Fruit fly (Drosophila melanogaster) whole organism, embryonic: ENCODE measurements around the gene mnd.

Experiments used
- CG10274 ChIP-seq: fragments of 200-800 bp; sonication (Bioruptor generic); optimal IDR thresholded peaks from 3 replicates; lab custom pipeline; 2017; ENCODE audit warnings: missing biosample characterization, mild to moderate bottlenecking, missing genetic modification characterization
- CG12769 ChIP-seq: fragments of 200-800 bp; sonication (Bioruptor generic); optimal IDR thresholded peaks from 2 replicates; lab custom pipeline; 2019; ENCODE audit warnings: missing biosample characterization, mild to moderate bottlenecking, missing genetic modification characterization, moderate library complexity
- CG13424 ChIP-seq: fragments of 200-800 bp; sonication (Bioruptor generic); optimal IDR thresholded peaks from 2 replicates; lab custom pipeline; 2019; ENCODE audit warnings: missing biosample characterization, mild to moderate bottlenecking, missing genetic modification characterization, moderate library complexity
- CG14050 ChIP-seq: fragments of 200-800 bp; sonication (Bioruptor generic); IDR thresholded peaks from 3 replicates; pipeline ENCODE4 v1.3.6; 2022; ENCODE audit warnings: missing biosample characterization, missing genetic modification characterization
- CG15514 ChIP-seq: fragments of 200-800 bp; sonication (Bioruptor generic); optimal IDR thresholded peaks from 3 replicates; lab custom pipeline; 2017; ENCODE audit warnings: missing biosample characterization, missing genetic modification characterization, mild to moderate bottlenecking, moderate library complexity, missing genetic modification reagents
- CG1602 ChIP-seq: fragments of 200-800 bp; sonication (Bioruptor generic); optimal IDR thresholded peaks from 3 replicates; lab custom pipeline; 2016; ENCODE audit warnings: missing biosample characterization, missing genetic modification characterization
- CG17829 ChIP-seq: fragments of 200-800 bp; optimal IDR thresholded peaks from 2 replicates; lab custom pipeline; 2019; ENCODE audit warnings: missing biosample characterization, mild to moderate bottlenecking, missing genetic modification characterization, moderate library complexity
- CG30403 ChIP-seq: fragments of 200-800 bp; sonication (Bioruptor generic); optimal IDR thresholded peaks from 3 replicates; lab custom pipeline; 2016; ENCODE audit warnings: missing biosample characterization, missing genetic modification characterization
- CG3163 ChIP-seq: fragments of 200-800 bp; sonication (Bioruptor generic); optimal IDR thresholded peaks from 3 replicates; lab custom pipeline; 2016; ENCODE audit warnings: missing biosample characterization, missing genetic modification characterization
- CG32532 ChIP-seq: fragments of 200-800 bp; sonication (Bioruptor generic); IDR thresholded peaks from 2 replicates; pipeline ENCODE4 v1.3.6; 2022; ENCODE audit warnings: missing biosample characterization, missing genetic modification characterization
- CG3281 ChIP-seq: fragments of 200-800 bp; sonication (Bioruptor generic); optimal IDR thresholded peaks from 3 replicates; lab custom pipeline; 2017; ENCODE audit warnings: missing biosample characterization, mild to moderate bottlenecking, missing genetic modification characterization
- CG4328 ChIP-seq: fragments of 200-800 bp; sonication (Bioruptor generic); optimal IDR thresholded peaks from 3 replicates; lab custom pipeline; 2017; ENCODE audit warnings: missing biosample characterization, missing genetic modification reagents, missing genetic modification characterization
- CG7271 ChIP-seq: fragments of 200-800 bp; sonication (Bioruptor generic); optimal IDR thresholded peaks from 2 replicates; lab custom pipeline; 2018; ENCODE audit warnings: missing biosample characterization, mild to moderate bottlenecking, missing genetic modification characterization, moderate library complexity
- CG7372 ChIP-seq: fragments of 200-800 bp; sonication (Bioruptor generic); IDR thresholded peaks from 2 replicates; pipeline ENCODE4 v1.3.6; 2022; ENCODE audit warnings: missing biosample characterization, missing genetic modification characterization
- CHES-1-like ChIP-seq: fragments of 200-800 bp; sonication (Bioruptor generic); optimal IDR thresholded peaks from 2 replicates; lab custom pipeline; 2016; ENCODE audit warnings: missing biosample characterization, missing genetic modification characterization
- D19A ChIP-seq: fragments of 200-800 bp; optimal IDR thresholded peaks from 3 replicates; lab custom pipeline; 2019; ENCODE audit warnings: missing biosample characterization, mild to moderate bottlenecking, missing genetic modification characterization, moderate library complexity
- Dek ChIP-seq: fragments of 200-800 bp; sonication (Bioruptor generic); optimal IDR thresholded peaks from 3 replicates; lab custom pipeline; 2019; ENCODE audit warnings: missing biosample characterization, mild to moderate bottlenecking, missing genetic modification characterization, moderate library complexity
- Dfd ChIP-seq, 2 experiments: fragments of >200 bp; optimal IDR thresholded peaks; 2 replicates each; lab custom pipeline; 2017; ENCODE audit warnings: missing biosample characterization in 2 of 2, missing genetic modification characterization in 2 of 2
- Dip2 ChIP-seq: fragments of 200-800 bp; sonication (Bioruptor generic); IDR thresholded peaks from 2 replicates; pipeline ENCODE4 v1.3.6; 2022; ENCODE audit warnings: missing biosample characterization, missing genetic modification characterization
- Fer3 ChIP-seq: fragments of 200-800 bp; sonication (Bioruptor generic); optimal IDR thresholded peaks from 2 replicates; lab custom pipeline; 2018; ENCODE audit warnings: missing biosample characterization, mild to moderate bottlenecking, missing genetic modification characterization, moderate library complexity
- Hey ChIP-seq: fragments of 200-800 bp; sonication (Bioruptor generic); optimal IDR thresholded peaks from 3 replicates; lab custom pipeline; 2018; ENCODE audit warnings: missing biosample characterization, mild to moderate bottlenecking, missing genetic modification characterization
- Hmr ChIP-seq: fragments of 200-800 bp; sonication (Bioruptor generic); optimal IDR thresholded peaks from 3 replicates; lab custom pipeline; 2017; ENCODE audit warnings: mild to moderate bottlenecking, missing biosample characterization, missing genetic modification reagents, missing genetic modification characterization
- Lhr ChIP-seq: fragments of 200-800 bp; sonication (Bioruptor generic); optimal IDR thresholded peaks from 3 replicates; lab custom pipeline; 2017; ENCODE audit warnings: mild to moderate bottlenecking, missing biosample characterization, missing genetic modification reagents, missing genetic modification characterization
- Mes4 ChIP-seq: fragments of 200-800 bp; sonication (Bioruptor generic); optimal IDR thresholded peaks from 2 replicates; lab custom pipeline; 2016; ENCODE audit warnings: missing biosample characterization, missing genetic modification characterization
- NFAT ChIP-seq: fragments of 200-800 bp; sonication (Bioruptor generic); IDR thresholded peaks from 2 replicates; pipeline ENCODE4 v1.3.6; 2022; ENCODE audit warnings: missing biosample characterization, missing genetic modification characterization
- Nf-YB ChIP-seq: fragments of 200-800 bp; sonication (Bioruptor generic); optimal IDR thresholded peaks from 3 replicates; lab custom pipeline; 2019; ENCODE audit warnings: missing biosample characterization, mild to moderate bottlenecking, missing genetic modification characterization, moderate library complexity
- Sry-β ChIP-seq: fragments of 200-800 bp; sonication (Bioruptor generic); optimal IDR thresholded peaks from 2 replicates; lab custom pipeline; 2018; ENCODE audit warnings: missing biosample characterization, mild to moderate bottlenecking, missing genetic modification characterization, moderate library complexity
- ab ChIP-seq: fragments of 200-800 bp; sonication (Bioruptor generic); optimal IDR thresholded peaks from 2 replicates; lab custom pipeline; 2016; ENCODE audit warnings: missing biosample characterization, missing genetic modification characterization
- amos ChIP-seq: fragments of 200-800 bp; sonication (Bioruptor generic); IDR thresholded peaks from 2 replicates; pipeline ENCODE4 v1.3.6; 2022; ENCODE audit warnings: missing biosample characterization, missing genetic modification characterization; ENCODE audit not compliant: partially characterized antibody
- ato ChIP-seq: fragments of 200-800 bp; sonication (Bioruptor generic); IDR thresholded peaks from 2 replicates; pipeline ENCODE4 v1.3.6; 2022; ENCODE audit warnings: missing biosample characterization, missing genetic modification characterization; ENCODE audit not compliant: partially characterized antibody
- bigmax ChIP-seq: fragments of 200-800 bp; sonication (Bioruptor generic); optimal IDR thresholded peaks from 2 replicates; lab custom pipeline; 2018; ENCODE audit warnings: missing biosample characterization, mild to moderate bottlenecking, missing genetic modification characterization
- ci ChIP-seq: fragments of 200-800 bp; sonication (Bioruptor generic); IDR thresholded peaks from 3 replicates; pipeline ENCODE4 v1.3.6; 2022; ENCODE audit warnings: missing biosample characterization, missing genetic modification characterization
- disco-r ChIP-seq: fragments of 200-800 bp; sonication (Bioruptor generic); optimal IDR thresholded peaks from 2 replicates; lab custom pipeline; 2016; ENCODE audit warnings: missing biosample characterization, missing genetic modification characterization
- dmrt99B ChIP-seq: fragments of 200-800 bp; sonication (Bioruptor generic); optimal IDR thresholded peaks from 2 replicates; lab custom pipeline; 2018; ENCODE audit warnings: missing biosample characterization, mild to moderate bottlenecking, missing genetic modification characterization, moderate library complexity
- gem ChIP-seq: fragments of 200-800 bp; sonication (Bioruptor generic); optimal IDR thresholded peaks from 2 replicates; lab custom pipeline; 2019; ENCODE audit warnings: missing biosample characterization, mild to moderate bottlenecking, missing genetic modification characterization, moderate library complexity
- her ChIP-seq: fragments of 200-800 bp; sonication (Bioruptor generic); optimal IDR thresholded peaks from 2 replicates; lab custom pipeline; 2016; ENCODE audit warnings: missing biosample characterization, missing genetic modification characterization
- hkb ChIP-seq, 2 experiments: fragments of 200-800 bp in 1 of 2; fragments of >200 bp in 1 of 2; sonication (Bioruptor generic) in 1 of 2; IDR thresholded peaks in 1 of 2; optimal IDR thresholded peaks in 1 of 2; 2 replicates each; pipeline versions ENCODE4 v1.3.6 to Lab custom; 2017 to 2022; ENCODE audit warnings: missing biosample characterization in 1 of 2, missing genetic modification characterization in 1 of 2
- kni ChIP-seq: fragments of 200-800 bp; sonication (Bioruptor generic); optimal IDR thresholded peaks from 3 replicates; lab custom pipeline; 2017; ENCODE audit warnings: mild to moderate bottlenecking, missing biosample characterization, missing genetic modification reagents, missing genetic modification characterization
- mirr ChIP-seq: fragments of 200-800 bp; sonication (Bioruptor generic); optimal IDR thresholded peaks from 3 replicates; lab custom pipeline; 2018; ENCODE audit warnings: missing biosample characterization, mild to moderate bottlenecking, missing genetic modification characterization
- nerfin-2 ChIP-seq: fragments of 200-800 bp; sonication (Bioruptor generic); IDR thresholded peaks from 2 replicates; pipeline ENCODE4 v1.3.6; 2022; ENCODE audit warnings: missing biosample characterization, missing genetic modification characterization; ENCODE audit not compliant: partially characterized antibody
- p53 ChIP-seq: fragments of 200-800 bp; sonication (Bioruptor generic); optimal IDR thresholded peaks from 2 replicates; lab custom pipeline; 2016; ENCODE audit warnings: missing biosample characterization, missing genetic modification characterization
- pita ChIP-seq: fragments of 200-800 bp; sonication (Bioruptor generic); optimal IDR thresholded peaks from 2 replicates; lab custom pipeline; 2017; ENCODE audit warnings: missing biosample characterization, mild to moderate bottlenecking, missing genetic modification characterization
- pzg ChIP-seq: fragments of 200-800 bp; sonication (Bioruptor generic); optimal IDR thresholded peaks from 3 replicates; lab custom pipeline; 2018; ENCODE audit warnings: missing biosample characterization, mild to moderate bottlenecking, missing genetic modification characterization, moderate library complexity
- sima ChIP-seq: fragments of 200-800 bp; sonication (Bioruptor generic); optimal IDR thresholded peaks from 2 replicates; lab custom pipeline; 2016; ENCODE audit warnings: missing biosample characterization, missing genetic modification characterization
- stwl ChIP-seq: fragments of 200-800 bp; sonication (Bioruptor generic); optimal IDR thresholded peaks from 3 replicates; lab custom pipeline; 2018; ENCODE audit warnings: missing biosample characterization, mild to moderate bottlenecking, missing genetic modification characterization, moderate library complexity
- tio ChIP-seq: fragments of 200-800 bp; sonication (Bioruptor generic); optimal IDR thresholded peaks from 2 replicates; lab custom pipeline; 2017; ENCODE audit warnings: missing biosample characterization, missing genetic modification characterization, inconsistent platforms
- vnd ChIP-seq: fragments of 200-800 bp; sonication (Bioruptor generic); IDR thresholded peaks from 3 replicates; pipeline ENCODE4 v1.3.6; 2022; ENCODE audit warnings: missing biosample characterization, missing genetic modification characterization; ENCODE audit not compliant: partially characterized antibody
- yki ChIP-seq: fragments of >200 bp; optimal IDR thresholded peaks from 3 replicates; lab custom pipeline; 2018

Gene mnd

dm6 chr3L:14982675-14983084 lies 2.2 kb upstream of the mnd start, which contains the start of gene CG5114 (continued):
- no peak for TF ChIP-seq CG4328 (GFP tag; lab: Kevin White, UChicago)

DNA sequence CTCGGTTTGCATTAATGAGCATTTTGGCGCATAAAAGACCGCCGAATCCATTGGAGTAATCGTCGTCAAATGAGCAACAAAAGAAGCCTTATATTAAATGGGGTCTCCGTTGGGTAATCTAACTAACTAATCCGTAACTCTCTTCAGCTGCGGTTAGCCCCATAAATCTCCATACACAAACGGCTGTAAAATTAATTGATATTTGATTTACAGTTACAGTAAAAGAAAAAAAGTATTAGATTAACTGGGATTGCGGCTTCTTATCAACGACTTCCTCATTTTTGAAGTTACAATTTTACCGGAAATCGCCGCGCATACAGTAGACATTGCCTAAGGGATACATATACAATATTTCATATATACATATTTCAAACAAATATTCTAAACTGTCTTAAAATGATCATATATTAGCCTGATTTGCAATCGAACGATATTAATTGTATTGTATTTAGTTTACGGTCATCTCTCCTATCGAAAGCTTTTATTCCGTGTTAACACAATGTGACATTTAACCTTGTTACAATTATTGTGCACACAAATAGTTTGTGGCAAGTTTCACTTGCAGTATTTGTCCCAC lies 1.5 kb downstream of the mnd start:
- TF ChIP-seq tio (GFP tag; lab: Kevin White, UChicago) = no peak
- no peak for TF ChIP-seq pzg (GFP tag; lab: Kevin White, UChicago)
- TF ChIP-seq CG15514 (GFP tag; lab: Kevin White, UChicago) = no peak
- no peak for TF ChIP-seq CG7271 (tag; lab: Kevin White, UChicago)
- no peak for TF ChIP-seq CG3163 (GFP tag; lab: Kevin White, UChicago)
- no peak for TF ChIP-seq Lhr (GFP tag; lab: Kevin White, UChicago)
- TF ChIP-seq Fer3 = no peak
- no peak for TF ChIP-seq vnd
- TF ChIP-seq Nf-YB (GFP tag; lab: Kevin White, UChicago) = no peak
- no peak for TF ChIP-seq bigmax (GFP tag; lab: Kevin White, UChicago)
- no peak for TF ChIP-seq CG13424
- no peak for TF ChIP-seq ab
- no peak for TF ChIP-seq CG1602 (GFP tag; lab: Kevin White, UChicago)
- TF ChIP-seq CG14050 (GFP tag; lab: Robert Waterston, UW) = no peak
- no peak for TF ChIP-seq CG3281 (GFP tag; lab: Kevin White, UChicago)
- no peak for TF ChIP-seq her
- TF ChIP-seq CG10274 (GFP tag; lab: Kevin White, UChicago) = no peak
- TF ChIP-seq Hmr (GFP tag; lab: Kevin White, UChicago) = no peak
- TF ChIP-seq hkb (optimal IDR thresholded peaks at IDR 0.05; lab: Kevin White, UChicago) = no peak
- no peak for TF ChIP-seq hkb (GFP tag; IDR thresholded peaks at IDR 0.05; lab: Robert Waterston, UW)
- no peak for TF ChIP-seq mirr (GFP tag; lab: Kevin White, UChicago)
- TF ChIP-seq CG32532 (GFP tag; lab: Robert Waterston, UW) = no peak
- no peak for TF ChIP-seq Dfd (GFP tag; optimal IDR thresholded peaks at IDR 0.05; lab: Kevin White, UChicago)
- TF ChIP-seq Mes4 (GFP tag; lab: Kevin White, UChicago) = no peak
- TF ChIP-seq CG30403 (GFP tag; lab: Kevin White, UChicago) = peak; percentile 1
- peak; percentile 6 for TF ChIP-seq CG17829 (tag; lab: Kevin White, UChicago)
- peak; percentile 27 for TF ChIP-seq gem (tag; lab: Kevin White, UChicago)
- no peak for TF ChIP-seq CHES-1-like (GFP tag; lab: Kevin White, UChicago)
- TF ChIP-seq Dek (tag; lab: Kevin White, UChicago) = no peak
- no peak for TF ChIP-seq disco-r (GFP tag; lab: Kevin White, UChicago)
- TF ChIP-seq sima = no peak
- no peak for TF ChIP-seq p53 (GFP tag; lab: Kevin White, UChicago)
- TF ChIP-seq CG12769 (tag; lab: Kevin White, UChicago) = no peak
- TF ChIP-seq Sry-β (GFP tag; lab: Kevin White, UChicago) = no peak
- TF ChIP-seq Hey (tag; lab: Kevin White, UChicago) = no peak
- no peak for TF ChIP-seq nerfin-2 (GFP tag; lab: Robert Waterston, UW)
- TF ChIP-seq dmrt99B (tag; lab: Kevin White, UChicago) = peak; percentile 33
- no peak for TF ChIP-seq ato (GFP tag; lab: Robert Waterston, UW)
- TF ChIP-seq ci (GFP tag; lab: Robert Waterston, UW) = no peak
- TF ChIP-seq NFAT (GFP tag; lab: Robert Waterston, UW) = no peak
- TF ChIP-seq Dip2 (GFP tag; lab: Robert Waterston, UW) = no peak
- no peak for TF ChIP-seq kni
- no peak for TF ChIP-seq CG7372
- TF ChIP-seq yki (lab: Kevin White, UChicago) = no peak
- no peak for TF ChIP-seq stwl (tag; lab: Kevin White, UChicago)
- no peak for TF ChIP-seq pita (GFP tag; lab: Kevin White, UChicago)
- TF ChIP-seq D19A = peak; percentile 22
- TF ChIP-seq amos = no peak
